Worm (Caenorhabditis elegans) whole organism, early embryonic: ENCODE measurements around the gene pat-6.

Experiments
- B0310.2 ChIP-seq: sonication (generic microtip); optimal IDR thresholded peaks from 2 replicates; lab custom pipeline; 2016; ENCODE audit warnings: mild to moderate bottlenecking, missing genetic modification characterization, missing compliant biosample characterization
- F13C5.2 ChIP-seq: sonication (generic microtip); optimal IDR thresholded peaks from 2 replicates; lab custom pipeline; 2017; ENCODE audit warnings: mild to moderate bottlenecking, missing genetic modification characterization, inconsistent platforms, missing compliant biosample characterization
- aly-1 ChIP-seq: sonication (generic microtip); optimal IDR thresholded peaks from 2 replicates; lab custom pipeline; 2016; ENCODE audit warnings: missing genetic modification characterization, missing compliant biosample characterization
- ama-1 ChIP-seq: fragments of 150-350 bp; optimal IDR thresholded peaks from 2 replicates; lab custom pipeline; 2014
- ceh-13 ChIP-seq: fragments of 200-800 bp; sonication (Bioruptor generic); optimal IDR thresholded peaks from 2 replicates; lab custom pipeline; 2018; ENCODE audit warnings: mild to moderate bottlenecking, missing genetic modification characterization, missing compliant biosample characterization
- ets-7 ChIP-seq: sonication (generic microtip); optimal IDR thresholded peaks from 2 replicates; lab custom pipeline; 2016; ENCODE audit warnings: missing genotype, missing genetic modification characterization, missing compliant biosample characterization
- flt-1 ChIP-seq: fragments of 200-800 bp; sonication (Bioruptor generic); IDR thresholded peaks from 2 replicates; pipeline ENCODE4 v1.3.6; 2022; ENCODE audit warnings: missing genetic modification characterization, missing compliant biosample characterization
- hmbx-1 ChIP-seq: sonication (generic microtip); optimal IDR thresholded peaks from 2 replicates; lab custom pipeline; 2016; ENCODE audit warnings: mild to moderate bottlenecking, missing genetic modification characterization, missing compliant biosample characterization
- pes-1 ChIP-seq: fragments of 200-800 bp; sonication (Bioruptor generic); IDR thresholded peaks from 2 replicates; pipeline ENCODE4 v1.3.6; 2022; ENCODE audit warnings: missing genetic modification reagents, missing genetic modification characterization, missing compliant biosample characterization
- sea-1 ChIP-seq: fragments of 200-800 bp; sonication (Bioruptor generic); conservative IDR thresholded peaks from 2 replicates; pipeline ENCODE4 v1.3.6; 2022; ENCODE audit warnings: missing genetic modification characterization, missing compliant biosample characterization
- tbx-11 ChIP-seq: fragments of 200-800 bp; sonication (Bioruptor generic); IDR thresholded peaks from 2 replicates; pipeline ENCODE4 v1.3.6; 2022; ENCODE audit warnings: missing genetic modification characterization, missing compliant biosample characterization
- tbx-37 ChIP-seq: fragments of 200-800 bp; sonication (Bioruptor generic); conservative IDR thresholded peaks from 2 replicates; pipeline ENCODE4 v1.3.6; 2022; ENCODE audit warnings: missing genetic modification reagents, missing genetic modification characterization, missing compliant biosample characterization
- tra-4 ChIP-seq: sonication (generic microtip); optimal IDR thresholded peaks from 2 replicates; lab custom pipeline; 2017; ENCODE audit warnings: missing genetic modification characterization, missing compliant biosample characterization

DNA sequence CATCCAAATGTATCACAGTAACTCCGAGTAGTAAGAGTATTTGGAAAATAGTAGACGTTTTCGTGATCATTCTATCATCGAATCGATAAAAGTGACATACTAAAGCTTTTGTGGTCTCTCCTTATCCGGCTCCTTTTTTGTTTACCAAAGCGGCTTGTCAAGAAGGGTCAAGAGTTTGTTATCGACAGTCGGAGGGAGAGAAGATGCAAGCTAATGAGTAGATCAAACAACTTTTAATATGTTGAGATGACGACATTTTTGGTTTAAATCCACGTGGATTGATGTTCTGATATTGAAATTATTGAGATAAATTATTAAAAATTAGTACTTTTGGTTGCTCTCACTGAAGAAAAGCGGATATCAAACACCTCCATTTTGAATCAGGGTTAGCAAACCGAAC, 27.3 kb upstream of the pat-6 start, which contains the start of gene T21D12.7:
- TF ChIP-seq B0310.2 (tag; lab: Kevin White, UChicago) (no peak), ama-1 (lab: Kevin White, UChicago) (no peak), aly-1 (tag; lab: Kevin White, UChicago) (no peak), hmbx-1 (tag; lab: Kevin White, UChicago) (no peak), tbx-11 (GFP tag; lab: Robert Waterston, UW) (no peak), ceh-13 (GFP tag; lab: Kevin White, UChicago) (no peak), flt-1 (GFP tag; lab: Robert Waterston, UW) (no peak), ets-7 (tag; lab: Kevin White, UChicago) (no peak), sea-1 (no peak), pes-1 (GFP tag; lab: Robert Waterston, UW) (no peak), tra-4 (tag; lab: Kevin White, UChicago) (no peak), tbx-37 (no peak), F13C5.2 (no peak)
